Fruit fly (Drosophila melanogaster): ENCODE measurements around the gene CG5280.
A peak's percentile ranks its signal among the peaks of the same experiment; 100 is the strongest.

The CG5280 gene

dm6 chr3L:8978678-8979413 lies 11.2 kb downstream of the CG5280 start (continued):
- TF ChIP-seq Sox102F (GFP tag; optimal IDR thresholded peaks at IDR 0.05): peak; percentile 70
- TF ChIP-seq Pdp1 (GFP tag; optimal IDR thresholded peaks at IDR 0.05): peak in 1 of 2 experiments; percentile 70
- TF ChIP-seq Ssrp (tag; optimal IDR thresholded peaks at IDR 0.05): peak; percentile 1
- TF ChIP-seq CG4854 (GFP tag; optimal IDR thresholded peaks at IDR 0.05): no peak
- TF ChIP-seq cg (GFP tag; optimal IDR thresholded peaks at IDR 0.05): peak; percentile 92
- no peak for TF ChIP-seq Opbp (GFP tag; IDR thresholded peaks at IDR 0.05; ENCODE audit: partially characterized antibody)
- no peak for TF ChIP-seq CG4820 (GFP tag; optimal IDR thresholded peaks at IDR 0.05)
- no peak for TF ChIP-seq bbx (GFP tag; IDR thresholded peaks at IDR 0.05; ENCODE audit: partially characterized antibody)
- no peak for TF ChIP-seq NFAT (GFP tag; IDR thresholded peaks at IDR 0.05)
- no peak for TF ChIP-seq Taf1 (GFP tag; IDR thresholded peaks at IDR 0.05)
- TF ChIP-seq CG14667 (GFP tag; IDR thresholded peaks at IDR 0.05): no peak
- TF ChIP-seq abd-A (tag; optimal IDR thresholded peaks at IDR 0.05): no peak
- no peak for TF ChIP-seq CG10959 (GFP tag; IDR thresholded peaks at IDR 0.05)
- TF ChIP-seq CG30020 (tag; optimal IDR thresholded peaks at IDR 0.05): no peak
- no peak for TF ChIP-seq zfh2 (GFP tag; optimal IDR thresholded peaks at IDR 0.05)
- TF ChIP-seq Hmx (GFP tag; optimal IDR thresholded peaks at IDR 0.05): no peak
- no peak for TF ChIP-seq CG4617 (GFP tag; optimal IDR thresholded peaks at IDR 0.05; ENCODE audit: borderline replicate concordance)
- no peak for TF ChIP-seq Dek (tag; optimal IDR thresholded peaks at IDR 0.05)
- no peak for TF ChIP-seq Sry-β (GFP tag; optimal IDR thresholded peaks at IDR 0.05)
- peak; percentile 44; the same call in 1 of the 3 replicates for TF ChIP-seq Doc3 (GFP tag; IDR thresholded peaks at IDR 0.05; ENCODE audit: partially characterized antibody)
- TF ChIP-seq tll (GFP tag; optimal IDR thresholded peaks at IDR 0.05): no peak
- TF ChIP-seq ttk (GFP tag; IDR thresholded peaks at IDR 0.05): peak; percentile 51
- TF ChIP-seq CG17328 (GFP tag; IDR thresholded peaks at IDR 0.05): no peak
- no peak for TF ChIP-seq pho (GFP tag; optimal IDR thresholded peaks at IDR 0.05)
- TF ChIP-seq ERR (GFP tag; optimal IDR thresholded peaks at IDR 0.05): no peak
- TF ChIP-seq B-H2 (GFP tag; optimal IDR thresholded peaks at IDR 0.05): no peak
- no peak for TF ChIP-seq CG10462 (GFP tag; optimal IDR thresholded peaks at IDR 0.05)
- TF ChIP-seq stc (GFP tag; IDR thresholded peaks at IDR 0.05): peak; percentile 15; the same call in 1 of the 2 replicates
- TF ChIP-seq Sox100B (GFP tag; optimal IDR thresholded peaks at IDR 0.05): no peak
- peak; percentile 85 for TF ChIP-seq CG15479 (GFP tag; optimal IDR thresholded peaks at IDR 0.05)
- TF ChIP-seq tin (GFP tag; optimal IDR thresholded peaks at IDR 0.05): no peak
- TF ChIP-seq CG15269 (tag; optimal IDR thresholded peaks at IDR 0.05): no peak
- no peak for TF ChIP-seq Side (GFP tag; optimal IDR thresholded peaks at IDR 0.05)
- no peak for TF ChIP-seq MBD-R2 (GFP tag; IDR thresholded peaks at IDR 0.05)
- peak; percentile 14 for TF ChIP-seq CG18262 (tag; optimal IDR thresholded peaks at IDR 0.05)
- no peak for TF ChIP-seq CG6175 (GFP tag; IDR thresholded peaks at IDR 0.05)
- no peak for TF ChIP-seq Fer3 (tag; optimal IDR thresholded peaks at IDR 0.05)
- peak; percentile 99 for TF ChIP-seq chinmo (GFP tag; IDR thresholded peaks at IDR 0.05; ENCODE audit: partially characterized antibody)
- no peak for TF ChIP-seq sr (GFP tag; IDR thresholded peaks at IDR 0.05)
- TF ChIP-seq CG7372 (GFP tag; IDR thresholded peaks at IDR 0.05): no peak
- TF ChIP-seq CG11696 (GFP tag; IDR thresholded peaks at IDR 0.05): 0 out of 2 replicates have a peak, but pooled peaks have one; percentile 21
- no peak for TF ChIP-seq h (optimal IDR thresholded peaks at IDR 0.05)
- TF ChIP-seq sug (tag; optimal IDR thresholded peaks at IDR 0.05): peak; percentile 15
- peak; percentile 8 for TF ChIP-seq Nf-YC (tag; optimal IDR thresholded peaks at IDR 0.05)
- TF ChIP-seq trh (GFP tag; optimal IDR thresholded peaks at IDR 0.05): no peak
- TF ChIP-seq ranshi (GFP tag; IDR thresholded peaks at IDR 0.05): no peak
- no peak for TF ChIP-seq ro (GFP tag; IDR thresholded peaks at IDR 0.05)
- TF ChIP-seq br (optimal IDR thresholded peaks at IDR 0.05): no peak
- no peak for TF ChIP-seq BEAF-32 (GFP tag; optimal IDR thresholded peaks at IDR 0.05)
- peak; percentile 15; the same call in 1 of the 2 replicates for TF ChIP-seq hbn (GFP tag; IDR thresholded peaks at IDR 0.05; ENCODE audit: partially characterized antibody)
